Worm (Caenorhabditis elegans) whole organism, late embryonic: ENCODE results near the gene R08F11.7.

Source experiments
- ceh-2 ChIP-seq: sonication (generic microtip); optimal IDR thresholded peaks from 2 replicates; lab custom pipeline; 2016; ENCODE audit warnings: missing genotype, missing genetic modification characterization, missing compliant biosample characterization
- ceh-48 ChIP-seq: sonication (generic microtip); optimal IDR thresholded peaks from 2 replicates; lab custom pipeline; 2016; ENCODE audit warnings: missing genetic modification characterization, inconsistent platforms, missing compliant biosample characterization
- hlh-8 ChIP-seq: sonication (generic microtip); optimal IDR thresholded peaks from 2 replicates; lab custom pipeline; 2016; ENCODE audit warnings: missing genotype, missing genetic modification characterization, missing compliant biosample characterization
- lin-11 ChIP-seq: fragments of 200-800 bp; sonication (Bioruptor generic); optimal IDR thresholded peaks from 2 replicates; lab custom pipeline; 2018; ENCODE audit warnings: mild to moderate bottlenecking, missing genetic modification characterization, missing compliant biosample characterization
- rnt-1 ChIP-seq: sonication (generic microtip); optimal IDR thresholded peaks from 2 replicates; lab custom pipeline; 2016; ENCODE audit warnings: missing genetic modification characterization, missing compliant biosample characterization

- no peak for TF ChIP-seq ceh-2
- no peak for TF ChIP-seq rnt-1 (tag; lab: Kevin White, UChicago)
- TF ChIP-seq hlh-8 (tag; lab: Kevin White, UChicago): no peak
- no peak for TF ChIP-seq lin-11 (tag; lab: Kevin White, UChicago)
- TF ChIP-seq ceh-48 (tag; lab: Kevin White, UChicago): no peak
These were observed 9.9 kb downstream of the R08F11.7 start for ce11 chrV:3799737-3800136.
